Worm (Caenorhabditis elegans): ENCODE results near the gene pqn-18.

- TF ChIP-seq unc-55 (GFP tag; optimal IDR thresholded peaks at IDR 0.05) (no peak), pha-4 (tag; optimal IDR thresholded peaks at IDR 0.05) (no peak)
Measured at ce11 chrX:12908715-12909114, 1.1 kb downstream of the pqn-18 start.

Data from whole organism, late embryonic.